Worm (Caenorhabditis elegans) whole organism, L1 larva: ENCODE results near the gene Y75B8A.32.

Experiments used
- alr-1 ChIP-seq: fragments of 200-800 bp; sonication (Bioruptor generic); optimal IDR thresholded peaks from 2 replicates; lab custom pipeline; 2018; ENCODE audit warnings: borderline replicate concordance, mild to moderate bottlenecking, missing genetic modification characterization, missing compliant biosample characterization
- elt-2 ChIP-seq: sonication (generic microtip); optimal IDR thresholded peaks from 2 replicates; lab custom pipeline; 2016; ENCODE audit warnings: missing genetic modification characterization, mild to moderate bottlenecking, inconsistent platforms, missing compliant biosample characterization, missing genetic modification reagents
- lsy-2 ChIP-seq, 2 experiments: fragments of 150-350 bp; optimal IDR thresholded peaks; 2 replicates each; lab custom pipeline; 2014; ENCODE audit warnings: missing biosample characterization in 2 of 2, missing genetic modification characterization in 2 of 2
- mab-9 ChIP-seq: fragments of 200-800 bp; sonication (Bioruptor generic); IDR thresholded peaks from 2 replicates; pipeline ENCODE4 v1.3.6; 2022; ENCODE audit warnings: missing genetic modification reagents, missing genetic modification characterization, missing compliant biosample characterization
- nhr-47 ChIP-seq: sonication (generic microtip); optimal IDR thresholded peaks from 2 replicates; lab custom pipeline; 2016; ENCODE audit warnings: mild to moderate bottlenecking, missing genetic modification characterization, moderate library complexity, missing compliant biosample characterization
- unc-30 ChIP-seq: sonication (generic microtip); optimal IDR thresholded peaks from 2 replicates; lab custom pipeline; 2017; ENCODE audit warnings: missing biosample characterization, missing genetic modification characterization

DNA sequence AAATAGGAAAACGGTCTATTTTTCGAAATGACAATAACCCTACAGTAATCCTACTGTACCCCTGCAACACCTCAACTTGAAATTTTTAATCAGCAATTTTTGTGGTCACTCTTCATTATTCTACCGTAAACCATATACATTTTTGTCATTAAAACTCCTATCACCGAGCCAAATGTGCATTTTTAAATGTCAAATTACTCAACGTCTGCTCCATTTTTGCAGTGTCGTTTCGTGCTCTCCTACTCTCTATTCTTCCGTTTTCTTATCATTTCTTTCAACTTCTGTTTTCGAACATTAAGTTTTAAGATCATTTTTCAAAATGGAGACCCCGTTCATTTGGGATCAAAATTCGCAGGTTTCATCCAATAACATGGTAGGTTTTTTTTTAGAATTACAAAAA, 50.9 kb downstream of the Y75B8A.32 start, which contains the start of gene pqn-92:
- TF ChIP-seq unc-30 (tag; lab: Kevin White, UChicago): no peak
- TF ChIP-seq mab-9 (GFP tag; lab: Robert Waterston, UW): no peak
- no peak for TF ChIP-seq elt-2
- no peak for TF ChIP-seq lsy-2 (tag; optimal IDR thresholded peaks at IDR 0.05; lab: Kevin White, UChicago)
- TF ChIP-seq alr-1 (tag; lab: Kevin White, UChicago): no peak
- TF ChIP-seq nhr-47 (tag; lab: Kevin White, UChicago): no peak
